Worm (Caenorhabditis elegans) whole organism, L1 larva: ENCODE data around the gene asm-1.

ENCODE experiments used
- C16A3.4 ChIP-seq: fragments of 150-350 bp; optimal IDR thresholded peaks from 2 replicates; lab custom pipeline; 2014; ENCODE audit warnings: missing biosample characterization, missing genetic modification characterization
- C34B4.2 ChIP-seq: sonication (generic microtip); optimal IDR thresholded peaks from 2 replicates; lab custom pipeline; 2017; ENCODE audit warnings: mild to moderate bottlenecking, missing genetic modification characterization, missing compliant biosample characterization
- alr-1 ChIP-seq: fragments of 200-800 bp; sonication (Bioruptor generic); optimal IDR thresholded peaks from 2 replicates; lab custom pipeline; 2018; ENCODE audit warnings: borderline replicate concordance, mild to moderate bottlenecking, missing genetic modification characterization, missing compliant biosample characterization
- aly-2 ChIP-seq: fragments of 150-350 bp; optimal IDR thresholded peaks from 2 replicates; lab custom pipeline; 2014; ENCODE audit warnings: missing biosample characterization, missing genetic modification characterization
- ama-1 ChIP-seq: fragments of 150-350 bp; optimal IDR thresholded peaks from 2 replicates; lab custom pipeline; 2014
- blmp-1 ChIP-seq: fragments of 150-350 bp; optimal IDR thresholded peaks from 2 replicates; lab custom pipeline; 2014; ENCODE audit warnings: missing biosample characterization, missing genetic modification characterization
- ceh-63 ChIP-seq: fragments of 200-800 bp; sonication (Bioruptor generic); optimal IDR thresholded peaks from 2 replicates; lab custom pipeline; 2018; ENCODE audit warnings: mild to moderate bottlenecking, missing genetic modification characterization, missing compliant biosample characterization
- ceh-8 ChIP-seq: fragments of 200-800 bp; sonication (Bioruptor generic); optimal IDR thresholded peaks from 2 replicates; lab custom pipeline; 2018; ENCODE audit warnings: mild to moderate bottlenecking, missing genetic modification characterization, moderate library complexity, missing compliant biosample characterization
- ceh-88 ChIP-seq: fragments of 200-800 bp; sonication (Bioruptor generic); IDR thresholded peaks from 2 replicates; pipeline ENCODE4 v1.3.6; 2022; ENCODE audit warnings: missing genetic modification characterization, missing compliant biosample characterization
- ceh-90 ChIP-seq: sonication (generic microtip); optimal IDR thresholded peaks from 2 replicates; lab custom pipeline; 2016; ENCODE audit warnings: missing genetic modification characterization, missing compliant biosample characterization
- ces-1 ChIP-seq: fragments of 150-350 bp; optimal IDR thresholded peaks from 2 replicates; lab custom pipeline; 2014; ENCODE audit warnings: missing biosample characterization, missing genetic modification reagents, missing genetic modification characterization
- efl-1 ChIP-seq, 4 experiments: fragments of 150-350 bp; optimal IDR thresholded peaks in 3 of 4; peaks in 1 of 4; 1 replicate in 1 of 4; 2 replicates in 3 of 4; lab custom pipeline; 2014; ENCODE audit warnings: missing biosample characterization in 2 of 4, missing genetic modification characterization in 2 of 4, missing genetic modification reagents in 2 of 4
- egl-27 ChIP-seq, 2 experiments: fragments of 150-350 bp in 1 of 2; sonication (generic microtip); optimal IDR thresholded peaks; 3 replicates each; lab custom pipeline; 2017 to 2018; ENCODE audit warnings: missing biosample characterization in 2 of 2, missing genetic modification characterization in 2 of 2, missing genetic modification reagents in 2 of 2
- ets-5 ChIP-seq: fragments of 200-800 bp; sonication (Bioruptor generic); IDR thresholded peaks from 2 replicates; pipeline ENCODE4 v1.3.6; 2022; ENCODE audit warnings: missing genetic modification characterization, missing compliant biosample characterization
- fos-1 ChIP-seq: fragments of 150-350 bp; optimal IDR thresholded peaks from 2 replicates; lab custom pipeline; 2014; ENCODE audit warnings: missing biosample characterization, missing genetic modification characterization
- grh-1 ChIP-seq: fragments of 200-800 bp; sonication (Bioruptor generic); IDR thresholded peaks from 2 replicates; pipeline ENCODE4 v1.3.6; 2022; ENCODE audit warnings: missing genetic modification reagents, missing genetic modification characterization, missing compliant biosample characterization
- hlh-17 ChIP-seq: fragments of 200-800 bp; sonication (Bioruptor generic); optimal IDR thresholded peaks from 2 replicates; lab custom pipeline; 2018; ENCODE audit warnings: missing genetic modification characterization, mild to moderate bottlenecking, missing compliant biosample characterization, moderate library complexity, borderline replicate concordance
- hlh-4 ChIP-seq: sonication (generic microtip); optimal IDR thresholded peaks from 2 replicates; lab custom pipeline; 2016; ENCODE audit warnings: mild to moderate bottlenecking, missing genetic modification characterization, missing compliant biosample characterization
- hpl-2 ChIP-seq: fragments of 150-350 bp; optimal IDR thresholded peaks from 2 replicates; lab custom pipeline; 2014; ENCODE audit warnings: missing biosample characterization, missing genetic modification reagents, missing genetic modification characterization
- irx-1 ChIP-seq: sonication (generic microtip); optimal IDR thresholded peaks from 2 replicates; lab custom pipeline; 2016; ENCODE audit warnings: missing genetic modification characterization, missing compliant biosample characterization
- lin-35 ChIP-seq, 2 experiments: fragments of 150-350 bp; optimal IDR thresholded peaks; 2 replicates each; lab custom pipeline; 2014; ENCODE audit warnings: missing biosample characterization in 2 of 2, missing genetic modification characterization in 2 of 2, missing genetic modification reagents in 2 of 2
- lsy-2 ChIP-seq, 2 experiments: fragments of 150-350 bp; optimal IDR thresholded peaks; 2 replicates each; lab custom pipeline; 2014; ENCODE audit warnings: missing biosample characterization in 2 of 2, missing genetic modification characterization in 2 of 2
- mdl-1 ChIP-seq, 2 experiments: fragments of 150-350 bp; optimal IDR thresholded peaks; 2 replicates each; lab custom pipeline; 2014 to 2017; ENCODE audit warnings: missing biosample characterization in 2 of 2, missing genetic modification characterization in 2 of 2, inconsistent platforms in 1 of 2
- mef-2 ChIP-seq: fragments of 150-350 bp; optimal IDR thresholded peaks from 2 replicates; lab custom pipeline; 2014; ENCODE audit warnings: missing biosample characterization, missing genetic modification characterization
- mep-1 ChIP-seq: fragments of 150-350 bp; optimal IDR thresholded peaks from 2 replicates; lab custom pipeline; 2014; ENCODE audit warnings: missing biosample characterization, missing genetic modification characterization
- nhr-11 ChIP-seq: fragments of 150-350 bp; optimal IDR thresholded peaks from 2 replicates; lab custom pipeline; 2014; ENCODE audit warnings: missing biosample characterization, missing genetic modification characterization
- nhr-12 ChIP-seq: sonication (generic microtip); optimal IDR thresholded peaks from 2 replicates; lab custom pipeline; 2017; ENCODE audit warnings: missing biosample characterization, missing genetic modification characterization
- nhr-19 ChIP-seq: fragments of 200-800 bp; sonication (Bioruptor generic); conservative IDR thresholded peaks from 2 replicates; pipeline ENCODE4 v1.3.6; 2022; ENCODE audit warnings: missing genetic modification characterization, missing compliant biosample characterization
- nhr-28 ChIP-seq: fragments of 150-350 bp; optimal IDR thresholded peaks from 2 replicates; lab custom pipeline; 2014; ENCODE audit warnings: missing biosample characterization, missing genetic modification characterization
- nhr-71 ChIP-seq: sonication (generic microtip); optimal IDR thresholded peaks from 2 replicates; lab custom pipeline; 2016; ENCODE audit warnings: mild to moderate bottlenecking, missing genetic modification characterization, moderate library complexity, missing compliant biosample characterization
- nhr-76 ChIP-seq: sonication (generic microtip); optimal IDR thresholded peaks from 2 replicates; lab custom pipeline; 2017; ENCODE audit warnings: missing biosample characterization, missing genetic modification characterization
- nhr-84 ChIP-seq: sonication (generic microtip); optimal IDR thresholded peaks from 2 replicates; lab custom pipeline; 2017; ENCODE audit warnings: missing biosample characterization, missing genetic modification characterization
- nhr-85 ChIP-seq: sonication (generic microtip); peaks from one replicate; lab custom pipeline; 2016; ENCODE audit warnings: missing genetic modification characterization, inconsistent platforms, missing compliant biosample characterization
- pag-3 ChIP-seq: sonication (generic microtip); optimal IDR thresholded peaks from 2 replicates; lab custom pipeline; 2017; ENCODE audit warnings: missing genetic modification characterization, mild to moderate bottlenecking, missing compliant biosample characterization, antibody characterized with exemption, borderline replicate concordance; ENCODE audit not compliant: insufficient read depth
- pax-3 ChIP-seq: fragments of 200-800 bp; sonication (Bioruptor generic); optimal IDR thresholded peaks from 2 replicates; lab custom pipeline; 2018; ENCODE audit warnings: mild to moderate bottlenecking, missing genetic modification characterization, moderate library complexity, missing compliant biosample characterization
- rnt-1 ChIP-seq: sonication (generic microtip); optimal IDR thresholded peaks from 2 replicates; lab custom pipeline; 2016; ENCODE audit warnings: mild to moderate bottlenecking, missing genetic modification characterization, moderate library complexity, missing compliant biosample characterization
- skn-1 ChIP-seq: fragments of 150-350 bp; optimal IDR thresholded peaks from 2 replicates; lab custom pipeline; 2014; ENCODE audit warnings: missing biosample characterization, missing genetic modification characterization
- sox-4 ChIP-seq: sonication (generic microtip); optimal IDR thresholded peaks from 2 replicates; lab custom pipeline; 2016; ENCODE audit warnings: missing genetic modification characterization, missing compliant biosample characterization
- sup-37 ChIP-seq: fragments of 200-800 bp; sonication (Bioruptor generic); optimal IDR thresholded peaks from 2 replicates; lab custom pipeline; 2018; ENCODE audit warnings: mild to moderate bottlenecking, missing genetic modification characterization, missing compliant biosample characterization
- tbx-2 ChIP-seq: sonication (generic microtip); optimal IDR thresholded peaks from 2 replicates; lab custom pipeline; 2016; ENCODE audit warnings: missing genetic modification characterization, missing compliant biosample characterization
- tlp-1 ChIP-seq: fragments of 150-350 bp; optimal IDR thresholded peaks from 2 replicates; lab custom pipeline; 2014; ENCODE audit warnings: missing biosample characterization, missing genetic modification characterization
- unc-30 ChIP-seq: sonication (generic microtip); optimal IDR thresholded peaks from 2 replicates; lab custom pipeline; 2017; ENCODE audit warnings: missing biosample characterization, missing genetic modification characterization
- unc-98 ChIP-seq: fragments of 200-800 bp; sonication (Bioruptor generic); IDR thresholded peaks from 2 replicates; pipeline ENCODE4 v1.3.6; 2022; ENCODE audit warnings: missing genetic modification characterization, missing compliant biosample characterization
- xbp-1 ChIP-seq: sonication (generic microtip); optimal IDR thresholded peaks from 2 replicates; lab custom pipeline; 2016; ENCODE audit warnings: missing genetic modification characterization, missing compliant biosample characterization
- zag-1 ChIP-seq: fragments of 150-350 bp; optimal IDR thresholded peaks from 2 replicates; lab custom pipeline; 2014; ENCODE audit warnings: missing biosample characterization, missing genetic modification characterization
- ztf-4 ChIP-seq: fragments of 150-350 bp; optimal IDR thresholded peaks from 2 replicates; lab custom pipeline; 2014; ENCODE audit warnings: missing biosample characterization, missing genetic modification characterization

Gene asm-1

ce11 chrII:6890095-6890494 is 19.8 kb upstream of the asm-1 start, which contains the start of gene acer-1:
Gene acer-1, minus strand, starts transcription at chrII:6890400.
- no peak for TF ChIP-seq sox-4
- no peak for TF ChIP-seq tlp-1
- TF ChIP-seq lin-35 (GFP tag; optimal IDR thresholded peaks at IDR 0.05; lab: Kevin White, UChicago): no peak
- no peak for TF ChIP-seq unc-30 (tag; lab: Kevin White, UChicago)
- TF ChIP-seq nhr-85: peak; percentile 75
- no peak for TF ChIP-seq xbp-1 (tag; lab: Kevin White, UChicago)
- TF ChIP-seq nhr-76 (tag; lab: Kevin White, UChicago): no peak
- TF ChIP-seq ama-1: peak; percentile 31
- peak; percentile 46 for TF ChIP-seq ztf-4 (tag; lab: Kevin White, UChicago)
- no peak for TF ChIP-seq ces-1 (GFP tag; lab: Kevin White, UChicago)
- TF ChIP-seq lsy-2 (tag; optimal IDR thresholded peaks at IDR 0.05; lab: Kevin White, UChicago): no peak
- no peak for TF ChIP-seq nhr-28
- no peak for TF ChIP-seq aly-2 (tag; lab: Kevin White, UChicago)
- TF ChIP-seq efl-1 (optimal IDR thresholded peaks at IDR 0.05; lab: Kevin White, UChicago): no peak
- TF ChIP-seq efl-1 (GFP tag; optimal IDR thresholded peaks at IDR 0.05 in 1 of 2; lab: Kevin White, UChicago): peak in 1 of 2 experiments; percentile 59
- TF ChIP-seq hlh-4 (tag; lab: Kevin White, UChicago): no peak
- TF ChIP-seq sup-37 (GFP tag; lab: Kevin White, UChicago): no peak
- no peak for TF ChIP-seq skn-1 (tag; lab: Kevin White, UChicago)
- no peak for TF ChIP-seq pax-3 (tag; lab: Kevin White, UChicago)
- no peak for TF ChIP-seq mep-1 (tag; lab: Kevin White, UChicago)
- TF ChIP-seq unc-98: no peak
- 0 out of 2 replicates have a peak, but pooled peaks have one; percentile 42 for TF ChIP-seq ceh-88 (GFP tag; lab: Robert Waterston, UW)
- TF ChIP-seq nhr-11 (tag; lab: Kevin White, UChicago): no peak
- TF ChIP-seq ets-5 (GFP tag; lab: Robert Waterston, UW): no peak
- no peak for TF ChIP-seq egl-27 (tag; optimal IDR thresholded peaks at IDR 0.05; lab: Kevin White, UChicago)
- no peak for TF ChIP-seq blmp-1 (tag; lab: Kevin White, UChicago)
- TF ChIP-seq mdl-1 (tag; optimal IDR thresholded peaks at IDR 0.05; lab: Kevin White, UChicago): no peak
- no peak for TF ChIP-seq grh-1 (GFP tag; lab: Robert Waterston, UW)
- no peak for TF ChIP-seq ceh-90 (tag; lab: Kevin White, UChicago)
- no peak for TF ChIP-seq nhr-84 (tag; lab: Kevin White, UChicago)
- no peak for TF ChIP-seq C34B4.2 (tag; lab: Kevin White, UChicago)
- TF ChIP-seq rnt-1 (tag; lab: Kevin White, UChicago): peak; percentile 28
- no peak for TF ChIP-seq ceh-63
- TF ChIP-seq pag-3: no peak
- no peak for TF ChIP-seq irx-1 (tag; lab: Kevin White, UChicago)
- no peak for TF ChIP-seq fos-1 (tag; lab: Kevin White, UChicago)
- peak; percentile 12; the same call in 1 of the 2 replicates for TF ChIP-seq nhr-19
- TF ChIP-seq alr-1 (tag; lab: Kevin White, UChicago): no peak
- no peak for TF ChIP-seq nhr-12 (tag; lab: Kevin White, UChicago)
- no peak for TF ChIP-seq ceh-8 (GFP tag; lab: Kevin White, UChicago)
- TF ChIP-seq zag-1: no peak
- no peak for TF ChIP-seq C16A3.4 (tag; lab: Kevin White, UChicago)
- TF ChIP-seq hpl-2: no peak
- TF ChIP-seq mef-2: no peak
- no peak for TF ChIP-seq hlh-17 (GFP tag; lab: Kevin White, UChicago)
- TF ChIP-seq nhr-71 (tag; lab: Kevin White, UChicago): peak; percentile 33
- no peak for TF ChIP-seq tbx-2 (tag; lab: Kevin White, UChicago)
